Worm (Caenorhabditis elegans): ENCODE data around the gene C40A11.6.

ce11 chrII:2186329-2186728, 40.9 kb upstream of the C40A11.6 start, which contains the start of gene gba-2:
- TF ChIP-seq pha-4 (tag; optimal IDR thresholded peaks at IDR 0.05) (no peak), mep-1 (tag; optimal IDR thresholded peaks at IDR 0.05) (no peak), snpc-4 (tag; optimal IDR thresholded peaks at IDR 0.05) (no peak), sem-2 (GFP tag; optimal IDR thresholded peaks at IDR 0.05) (no peak), unc-39 (tag; optimal IDR thresholded peaks at IDR 0.05) (no peak), unc-62 (GFP tag; optimal IDR thresholded peaks at IDR 0.05) (no peak), ces-1 (GFP tag; optimal IDR thresholded peaks at IDR 0.05) (no peak), nhr-76 (tag; optimal IDR thresholded peaks at IDR 0.05) (no peak), nhr-28 (tag; optimal IDR thresholded peaks at IDR 0.05) (no peak)
